Worm (Caenorhabditis elegans): ENCODE results near the gene iff-1.

iff-1 gene

DNA sequence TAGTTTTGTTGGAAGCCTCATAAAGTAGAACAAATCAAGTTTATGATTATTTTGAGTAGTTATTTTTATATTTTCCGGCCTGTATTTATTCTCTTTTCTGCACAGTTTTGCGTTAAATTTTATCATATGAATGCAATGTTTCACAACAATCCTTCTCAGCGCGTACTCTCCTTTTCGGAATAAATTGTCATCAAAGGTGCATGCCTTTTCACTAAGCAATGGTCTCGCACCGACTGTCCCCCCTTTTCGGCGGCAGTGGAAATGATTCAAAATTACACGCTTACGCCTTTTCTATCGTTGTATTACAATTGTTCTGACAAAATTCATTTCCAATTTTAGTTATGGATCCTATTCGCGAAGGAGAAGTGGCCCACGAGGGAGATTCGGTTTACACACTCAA, at the start of gene iff-1, which contains the start of gene cdk-1:
Gene iff-1 (minus strand): TSS at position 61 of the 400 bp plus-strand sequence.
Gene cdk-1 (plus strand): TSS at position 340 of the 400 bp plus-strand sequence.
- TF ChIP-seq dao-5 (tag; optimal IDR thresholded peaks at IDR 0.05) (no peak), W03F9.2 (tag; optimal IDR thresholded peaks at IDR 0.05) (no peak), him-1 (tag; optimal IDR thresholded peaks at IDR 0.05) (no peak)

DNA sequence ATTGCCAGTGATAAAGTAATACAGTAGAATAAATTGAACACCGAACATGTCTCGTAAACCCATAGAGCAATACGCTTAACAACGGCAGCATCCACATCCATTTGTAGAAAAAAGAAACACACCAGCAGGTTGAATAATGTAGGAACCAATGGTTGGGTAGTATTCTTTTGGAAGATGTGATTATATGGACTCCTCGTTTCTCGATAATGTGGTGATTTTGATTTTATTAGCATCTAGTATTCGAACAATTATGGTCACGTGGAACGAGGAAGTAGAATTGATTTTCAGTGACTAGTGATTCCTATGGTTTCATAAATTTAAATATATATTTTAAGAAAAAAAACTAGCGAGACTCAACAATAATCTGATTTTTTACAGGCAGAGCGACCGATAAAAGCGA, 49.5 kb upstream of the iff-1 start, which contains the start of gene srxa-10:
Gene srxa-10 (minus strand): TSS at position 101 of the 400 bp plus-strand sequence.
- TF ChIP-seq him-1 (tag; optimal IDR thresholded peaks at IDR 0.05) = no peak
- TF ChIP-seq dao-5 (tag; optimal IDR thresholded peaks at IDR 0.05) = no peak
- TF ChIP-seq W03F9.2 (tag; optimal IDR thresholded peaks at IDR 0.05) = no peak

DNA sequence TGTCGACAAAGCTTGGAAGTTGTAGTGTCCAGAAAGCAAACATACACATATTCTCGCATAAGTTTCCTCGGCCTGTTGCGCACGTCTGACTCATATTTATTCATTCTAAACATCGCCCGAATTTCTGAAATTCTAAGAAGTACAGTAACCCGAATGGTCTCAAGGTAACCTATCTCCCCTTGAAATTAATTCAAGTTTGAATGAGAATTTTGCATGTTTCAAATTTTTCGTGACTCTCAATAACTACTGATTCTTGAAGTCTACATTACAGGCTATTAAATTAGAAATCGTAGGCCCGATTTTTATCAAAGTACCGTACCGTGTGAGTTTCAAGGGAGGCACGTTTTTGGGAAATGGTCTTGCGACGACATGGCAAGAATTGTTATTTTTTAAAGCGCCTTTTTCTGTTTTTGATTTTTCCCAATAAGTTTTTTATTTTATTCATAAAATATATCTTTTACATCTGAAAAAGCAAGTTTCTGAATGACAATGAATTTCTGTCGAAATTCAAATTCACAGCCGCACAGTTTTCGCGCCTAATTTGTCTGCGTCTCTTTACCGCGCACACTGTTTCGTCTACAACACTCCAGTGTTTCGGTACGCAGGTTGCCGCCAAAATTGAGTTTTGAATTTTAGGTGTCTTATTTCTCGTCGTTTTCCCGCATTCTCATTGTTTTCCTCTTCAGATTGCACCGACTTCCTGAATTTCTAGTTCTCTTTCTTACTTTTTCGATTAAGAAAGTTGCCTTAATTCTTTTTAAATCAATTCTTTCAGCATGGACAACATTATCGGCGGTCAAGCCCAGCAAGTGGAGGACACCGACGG, 46.8 kb upstream of the iff-1 start, which contains the start of the genes R10E11.9 and mcm-6:
Gene R10E11.9 (minus strand): TSS at position 51 of the 826 bp plus-strand sequence.
Gene mcm-6 (plus strand): TSS at position 776 of the 826 bp plus-strand sequence.
- TF ChIP-seq W03F9.2 (tag; optimal IDR thresholded peaks at IDR 0.05) (no peak), him-1 (tag; optimal IDR thresholded peaks at IDR 0.05) (no peak), dao-5 (tag; optimal IDR thresholded peaks at IDR 0.05) (no peak)

DNA sequence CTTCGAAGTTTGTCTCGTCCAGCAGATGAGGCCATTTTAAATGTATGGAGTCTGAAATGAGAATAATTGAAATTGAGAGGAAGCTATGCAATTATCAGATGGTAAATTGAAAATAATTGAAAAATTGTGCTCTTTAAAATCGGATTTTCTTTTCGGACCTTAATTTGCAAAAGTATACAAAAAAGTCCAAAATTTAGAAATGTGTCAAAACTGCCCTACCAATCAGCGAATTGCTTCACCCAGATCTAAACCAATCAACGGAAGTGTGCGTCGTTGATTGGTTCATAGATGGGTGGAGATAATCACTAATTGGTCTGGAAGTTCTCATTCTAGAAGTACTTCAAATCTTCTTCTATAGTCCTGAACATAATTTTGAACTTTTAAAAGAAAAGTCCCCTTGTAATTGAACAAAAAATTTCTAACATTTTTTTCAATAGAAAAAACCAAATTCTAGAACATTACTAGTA, 42.6 kb upstream of the iff-1 start, which contains the start of gene R10E11.5:
Gene R10E11.5 (minus strand): TSS at position 51 of the 467 bp plus-strand sequence.
- TF ChIP-seq dao-5 (tag; optimal IDR thresholded peaks at IDR 0.05) (no peak), him-1 (tag; optimal IDR thresholded peaks at IDR 0.05) (no peak), W03F9.2 (tag; optimal IDR thresholded peaks at IDR 0.05) (no peak)

DNA sequence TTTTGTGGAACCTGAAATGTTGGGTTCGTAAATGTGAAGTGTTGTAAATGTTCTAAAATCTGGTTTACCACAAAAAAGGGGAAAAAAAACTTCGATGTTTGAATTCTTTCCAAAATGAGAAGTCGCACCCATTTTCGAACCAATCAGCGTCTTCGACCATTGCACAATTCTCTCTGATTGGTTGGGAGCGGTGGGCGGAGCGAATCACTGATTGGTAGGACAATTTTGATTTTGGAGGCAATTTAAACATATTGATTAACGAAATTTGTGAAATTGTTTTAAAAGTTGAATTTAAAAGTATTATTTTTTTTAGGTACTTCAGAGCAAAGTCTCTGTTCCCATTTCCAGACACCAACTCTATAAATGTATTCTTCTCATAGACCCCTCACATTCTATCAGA, 42.1 kb upstream of the iff-1 start:
- TF ChIP-seq dao-5 (tag; optimal IDR thresholded peaks at IDR 0.05) (no peak), him-1 (tag; optimal IDR thresholded peaks at IDR 0.05) (no peak), W03F9.2 (tag; optimal IDR thresholded peaks at IDR 0.05) (no peak)

DNA sequence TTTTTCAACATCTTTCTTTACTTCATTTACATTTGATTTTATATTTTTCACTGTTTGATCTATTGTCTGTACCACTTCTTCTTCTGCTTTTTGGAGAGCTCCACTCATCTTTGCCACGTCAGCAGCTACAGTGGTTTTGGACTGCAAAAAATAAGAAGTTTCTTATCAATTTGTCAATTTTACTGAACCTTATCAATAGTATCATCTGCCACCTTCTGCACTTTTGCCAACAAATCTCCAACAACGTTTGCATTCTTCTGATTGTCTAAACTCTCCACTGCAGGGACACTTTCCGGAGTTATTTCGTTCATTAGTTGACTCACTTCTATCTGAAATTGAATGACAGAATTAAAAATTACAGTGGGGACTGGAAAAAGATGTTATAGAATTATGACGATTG, 39.8 kb upstream of the iff-1 start:
- no peak for TF ChIP-seq him-1 (tag; optimal IDR thresholded peaks at IDR 0.05)
- TF ChIP-seq dao-5 (tag; optimal IDR thresholded peaks at IDR 0.05) = no peak
- TF ChIP-seq W03F9.2 (tag; optimal IDR thresholded peaks at IDR 0.05) = no peak

DNA sequence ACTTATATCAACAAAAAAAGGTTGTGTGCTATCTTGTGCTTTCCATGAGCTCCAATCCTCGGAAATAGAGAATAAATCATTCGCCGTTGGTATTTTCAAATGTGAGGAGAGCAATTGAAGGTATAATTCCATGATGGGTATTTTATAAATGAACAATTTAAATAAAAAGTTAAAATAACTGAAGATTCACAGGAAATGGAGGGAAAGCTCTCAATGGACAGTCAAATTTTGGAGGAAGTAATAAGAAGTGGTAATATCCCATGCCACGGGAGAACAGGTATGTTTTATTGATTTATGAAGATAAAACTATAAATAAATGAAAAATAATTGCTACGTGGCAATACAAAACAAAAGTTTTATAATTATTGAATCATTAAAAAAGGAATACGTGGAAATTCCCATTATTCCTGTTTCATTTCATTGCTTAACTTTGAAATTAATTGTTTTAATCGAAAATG, 36.2 kb upstream of the iff-1 start:
- TF ChIP-seq W03F9.2 (tag; optimal IDR thresholded peaks at IDR 0.05) (no peak), him-1 (tag; optimal IDR thresholded peaks at IDR 0.05) (no peak), dao-5 (tag; optimal IDR thresholded peaks at IDR 0.05) (no peak)

DNA sequence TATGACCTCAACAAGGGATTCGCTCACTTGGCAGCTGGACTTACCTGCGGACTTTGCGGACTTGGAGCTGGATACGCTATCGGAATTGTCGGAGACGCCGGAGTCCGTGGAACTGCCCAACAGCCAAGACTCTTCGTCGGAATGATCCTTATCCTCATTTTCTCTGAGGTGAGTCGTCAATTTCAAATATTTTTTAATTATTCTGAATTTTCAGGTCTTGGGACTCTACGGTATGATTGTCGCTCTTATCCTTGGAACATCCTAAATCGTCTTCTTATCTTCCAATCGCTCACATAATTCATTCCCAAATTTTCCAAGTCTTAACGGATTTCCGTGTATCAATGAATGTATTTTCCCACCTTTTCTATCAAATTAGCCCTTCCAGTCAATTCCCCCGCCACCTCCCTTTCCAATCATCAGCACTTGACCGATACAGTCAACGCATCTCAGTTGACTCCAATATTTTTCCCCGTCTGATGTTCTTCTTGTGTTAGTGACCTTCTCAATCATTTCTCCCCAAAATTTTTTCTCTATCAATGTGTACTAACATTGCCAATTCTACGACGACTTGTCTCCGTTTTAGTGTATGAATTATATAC, 35.6 kb upstream of the iff-1 start, which contains the start of gene R10E11.6:
Gene R10E11.6 (plus strand): TSS at position 524 of the 599 bp plus-strand sequence.
- TF ChIP-seq dao-5 (tag; optimal IDR thresholded peaks at IDR 0.05) (no peak), him-1 (tag; optimal IDR thresholded peaks at IDR 0.05) (no peak), W03F9.2 (tag; optimal IDR thresholded peaks at IDR 0.05) (no peak)

DNA sequence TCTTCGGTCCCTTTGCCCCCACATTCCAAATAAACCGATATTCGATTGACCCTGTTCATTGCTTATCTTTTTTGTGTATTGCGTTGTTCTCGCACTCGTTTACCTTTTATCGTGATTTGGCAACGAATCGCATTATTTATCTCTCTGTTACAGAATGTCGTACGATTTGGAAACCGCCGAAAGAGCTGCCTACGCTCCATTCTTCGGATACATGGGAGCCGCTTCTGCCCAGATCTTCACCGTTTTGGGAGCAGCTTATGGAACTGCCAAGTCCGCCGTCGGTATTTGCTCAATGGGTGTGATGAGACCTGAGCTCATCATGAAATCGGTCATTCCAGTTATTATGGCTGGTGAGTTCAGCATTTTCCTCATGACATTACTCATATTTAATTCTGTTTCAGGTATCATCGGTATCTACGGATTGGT, 35.0 kb upstream of the iff-1 start, which contains the start of gene vha-2:
Gene vha-2 (plus strand): TSS at position 154 of the 426 bp plus-strand sequence.
- no peak for TF ChIP-seq dao-5 (tag; optimal IDR thresholded peaks at IDR 0.05)
- no peak for TF ChIP-seq him-1 (tag; optimal IDR thresholded peaks at IDR 0.05)
- no peak for TF ChIP-seq W03F9.2 (tag; optimal IDR thresholded peaks at IDR 0.05)

DNA sequence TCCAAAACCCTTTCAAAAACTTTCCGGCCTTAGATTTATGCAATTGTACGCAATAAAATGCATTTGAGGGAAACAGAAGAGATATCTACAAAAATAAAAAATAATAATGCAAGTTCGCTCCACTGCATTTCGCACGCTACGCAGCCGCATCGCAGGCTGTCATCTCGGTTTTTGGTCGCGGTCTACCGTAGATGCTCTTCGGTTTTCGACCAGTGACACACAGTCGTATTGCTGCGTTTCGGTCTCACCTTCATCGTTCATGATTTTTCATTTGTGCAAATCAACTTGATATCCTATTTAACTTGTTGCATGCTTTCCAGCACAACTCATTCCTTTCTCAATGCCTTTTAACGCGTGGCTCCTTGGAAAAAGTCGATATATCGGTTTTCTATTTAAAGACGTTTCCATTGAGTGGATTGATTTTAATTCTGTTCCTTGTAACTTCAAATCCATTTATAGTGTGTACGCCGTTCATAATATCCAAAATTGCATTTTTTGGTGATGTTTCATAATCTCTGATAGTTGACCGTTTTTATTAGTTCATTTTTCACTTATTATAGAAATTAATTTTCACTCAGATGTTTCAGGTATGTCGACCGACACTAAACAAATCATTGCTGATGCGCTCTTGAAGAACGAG, 33.8 kb upstream of the iff-1 start, which contains the start of gene vha-1:
Gene vha-1 (plus strand): TSS at position 590 of the 640 bp plus-strand sequence.
- no peak for TF ChIP-seq dao-5 (tag; optimal IDR thresholded peaks at IDR 0.05)
- peak; percentile 63 for TF ChIP-seq him-1 (tag; optimal IDR thresholded peaks at IDR 0.05)
- peak; percentile 87 for TF ChIP-seq W03F9.2 (tag; optimal IDR thresholded peaks at IDR 0.05)

DNA sequence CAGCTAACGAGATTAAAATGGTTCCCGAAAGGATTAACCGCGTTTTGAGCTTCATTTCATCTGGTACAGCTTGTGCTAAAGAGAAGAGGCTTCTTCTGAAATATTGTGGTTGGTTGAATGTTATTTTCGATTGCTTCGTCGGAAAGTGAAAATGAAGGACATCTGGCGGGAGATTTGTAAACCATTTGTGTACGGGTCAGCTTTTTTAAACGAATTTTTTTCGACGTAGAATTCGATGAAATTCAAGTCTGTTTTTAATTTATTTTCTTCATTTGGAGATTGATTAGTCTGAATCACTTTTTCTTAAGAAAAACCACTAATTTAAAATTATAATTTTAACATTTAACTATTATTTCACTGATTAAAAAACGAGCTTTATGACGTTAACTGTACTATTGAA, 33.3 kb upstream of the iff-1 start, which contains the start of gene sqv-3:
Gene sqv-3 (minus strand): TSS at position 101 of the 400 bp plus-strand sequence.
- no peak for TF ChIP-seq W03F9.2 (tag; optimal IDR thresholded peaks at IDR 0.05)
- no peak for TF ChIP-seq him-1 (tag; optimal IDR thresholded peaks at IDR 0.05)
- TF ChIP-seq dao-5 (tag; optimal IDR thresholded peaks at IDR 0.05) = no peak

DNA sequence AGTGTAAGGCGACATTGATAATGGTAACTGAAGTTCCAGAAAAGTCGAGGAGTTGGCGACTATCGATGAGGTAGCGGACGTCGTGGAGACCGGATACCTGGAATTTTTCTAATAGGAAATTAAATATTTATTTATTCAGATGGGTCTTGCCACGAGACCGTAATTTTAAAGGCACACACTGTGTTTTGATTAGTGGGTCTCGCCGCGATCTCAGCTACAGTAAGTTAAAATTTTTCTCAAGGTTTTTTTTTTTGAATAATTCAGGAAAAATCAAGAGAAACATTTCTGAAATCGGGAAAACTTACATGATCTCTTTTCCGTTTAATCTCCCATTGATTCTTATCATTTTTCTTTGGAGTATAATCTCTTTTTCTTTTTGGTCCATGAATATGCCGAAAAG, 32.1 kb upstream of the iff-1 start:
- TF ChIP-seq him-1 (tag; optimal IDR thresholded peaks at IDR 0.05) (no peak), dao-5 (tag; optimal IDR thresholded peaks at IDR 0.05) (no peak), W03F9.2 (tag; optimal IDR thresholded peaks at IDR 0.05) (no peak)

DNA sequence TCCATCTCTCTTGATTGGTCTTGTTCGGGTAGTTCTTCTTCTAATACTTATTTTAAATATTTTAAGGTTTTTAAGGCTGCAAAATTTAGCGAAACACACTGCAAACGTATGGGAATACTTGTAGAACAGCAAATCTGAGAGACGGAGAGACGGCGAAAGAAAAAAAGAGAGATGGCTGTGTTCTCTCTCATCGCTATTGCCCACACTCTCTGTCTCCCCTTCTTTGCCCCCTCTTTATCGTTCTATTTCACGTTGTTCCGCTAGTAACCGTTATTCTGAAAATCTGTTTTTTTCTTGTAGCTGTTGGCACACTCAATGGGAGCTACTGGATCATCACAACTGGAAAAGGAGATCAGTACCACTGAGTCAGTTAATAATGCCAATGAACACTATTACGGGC, 29.3 kb upstream of the iff-1 start, which contains the start of gene usp-46:
Gene usp-46 (plus strand): TSS at position 301 of the 400 bp plus-strand sequence.
- TF ChIP-seq dao-5 (tag; optimal IDR thresholded peaks at IDR 0.05) = no peak
- no peak for TF ChIP-seq W03F9.2 (tag; optimal IDR thresholded peaks at IDR 0.05)
- no peak for TF ChIP-seq him-1 (tag; optimal IDR thresholded peaks at IDR 0.05)
